Worm (Caenorhabditis elegans) whole organism, mixed stage, embryonic: ENCODE measurements around the gene spot-1.

Experiments used
- M03D4.4 ChIP-seq: sonication (generic microtip); optimal IDR thresholded peaks from 2 replicates; lab custom pipeline; 2017; ENCODE audit warnings: mild to moderate bottlenecking, missing genetic modification characterization, missing compliant biosample characterization
- bed-3 ChIP-seq: fragments of 200-800 bp; sonication (Bioruptor generic); optimal IDR thresholded peaks from 3 replicates; lab custom pipeline; 2018; ENCODE audit warnings: mild to moderate bottlenecking, missing genetic modification characterization, moderate library complexity, missing compliant biosample characterization
- blmp-1 ChIP-seq: fragments of 150-350 bp; optimal IDR thresholded peaks from 2 replicates; lab custom pipeline; 2014; ENCODE audit warnings: missing biosample characterization, missing genetic modification characterization
- ceh-39 ChIP-seq: fragments of 150-350 bp; optimal IDR thresholded peaks from 2 replicates; lab custom pipeline; 2014; ENCODE audit warnings: missing biosample characterization, missing genetic modification characterization
- ceh-43 ChIP-seq: fragments of 200-800 bp; sonication (Bioruptor generic); optimal IDR thresholded peaks from 2 replicates; lab custom pipeline; 2018; ENCODE audit warnings: mild to moderate bottlenecking, missing genetic modification characterization, moderate library complexity, missing compliant biosample characterization
- ces-1 ChIP-seq: fragments of 150-350 bp; optimal IDR thresholded peaks from 2 replicates; lab custom pipeline; 2014; ENCODE audit warnings: missing biosample characterization, missing genetic modification reagents, missing genetic modification characterization
- drap-1 ChIP-seq: fragments of 200-800 bp; sonication (Bioruptor generic); optimal IDR thresholded peaks from 3 replicates; lab custom pipeline; 2018; ENCODE audit warnings: mild to moderate bottlenecking, missing genetic modification characterization, missing compliant biosample characterization
- elt-1 ChIP-seq: sonication (generic microtip); optimal IDR thresholded peaks from 2 replicates; lab custom pipeline; 2017; ENCODE audit warnings: missing genetic modification characterization, mild to moderate bottlenecking, missing compliant biosample characterization, antibody characterized with exemption, moderate library complexity, borderline replicate concordance; ENCODE audit not compliant: insufficient read depth
- elt-3 ChIP-seq: fragments of 150-350 bp; optimal IDR thresholded peaks from 2 replicates; lab custom pipeline; 2014; ENCODE audit warnings: missing biosample characterization, missing genetic modification characterization
- ham-2 ChIP-seq: fragments of 200-800 bp; sonication (Bioruptor generic); optimal IDR thresholded peaks from 2 replicates; lab custom pipeline; 2018; ENCODE audit warnings: mild to moderate bottlenecking, missing genetic modification characterization, missing compliant biosample characterization
- hlh-1 ChIP-seq: fragments of 150-350 bp; optimal IDR thresholded peaks from 2 replicates; lab custom pipeline; 2014; ENCODE audit warnings: missing biosample characterization, missing genetic modification reagents, missing genetic modification characterization
- lin-13 ChIP-seq: fragments of 150-350 bp; optimal IDR thresholded peaks from 2 replicates; lab custom pipeline; 2014; ENCODE audit warnings: missing biosample characterization, missing genetic modification characterization
- lin-32 ChIP-seq: fragments of 200-800 bp; sonication (Bioruptor generic); optimal IDR thresholded peaks from 2 replicates; lab custom pipeline; 2018; ENCODE audit warnings: mild to moderate bottlenecking, missing genetic modification characterization, missing compliant biosample characterization
- lsy-2 ChIP-seq: fragments of 150-350 bp; optimal IDR thresholded peaks from 2 replicates; lab custom pipeline; 2014; ENCODE audit warnings: missing biosample characterization, missing genetic modification characterization
- mab-5 ChIP-seq: fragments of 150-350 bp; optimal IDR thresholded peaks from 2 replicates; lab custom pipeline; 2014; ENCODE audit warnings: missing biosample characterization, missing genetic modification characterization
- mep-1 ChIP-seq: fragments of 150-350 bp; optimal IDR thresholded peaks from 2 replicates; lab custom pipeline; 2017; ENCODE audit warnings: missing biosample characterization, missing genetic modification reagents, missing genetic modification characterization, inconsistent platforms
- mls-2 ChIP-seq: sonication (generic microtip); optimal IDR thresholded peaks from 2 replicates; lab custom pipeline; 2016; ENCODE audit warnings: mild to moderate bottlenecking, missing genetic modification characterization, moderate library complexity, missing compliant biosample characterization
- nhr-12 ChIP-seq: fragments of 150-350 bp; optimal IDR thresholded peaks from 2 replicates; lab custom pipeline; 2014; ENCODE audit warnings: missing biosample characterization, missing genetic modification characterization
- nhr-2 ChIP-seq: fragments of 150-350 bp; optimal IDR thresholded peaks from 2 replicates; lab custom pipeline; 2014; ENCODE audit warnings: missing biosample characterization, missing genetic modification characterization
- nhr-237 ChIP-seq: fragments of 150-350 bp; optimal IDR thresholded peaks from 2 replicates; lab custom pipeline; 2014; ENCODE audit warnings: missing biosample characterization, missing genetic modification characterization
- nhr-28 ChIP-seq: fragments of 150-350 bp; optimal IDR thresholded peaks from 2 replicates; lab custom pipeline; 2014; ENCODE audit warnings: missing biosample characterization, missing genetic modification characterization
- nhr-76 ChIP-seq: sonication (generic microtip); optimal IDR thresholded peaks from 2 replicates; lab custom pipeline; 2017; ENCODE audit warnings: missing biosample characterization, missing genetic modification characterization
- pha-4 ChIP-seq: fragments of 150-350 bp; optimal IDR thresholded peaks from 2 replicates; lab custom pipeline; 2018; ENCODE audit warnings: missing biosample characterization, missing genetic modification reagents, missing genetic modification characterization
- sem-2 ChIP-seq: fragments of 200-800 bp; sonication (Bioruptor generic); optimal IDR thresholded peaks from 2 replicates; lab custom pipeline; 2018; ENCODE audit warnings: mild to moderate bottlenecking, missing genetic modification characterization, missing compliant biosample characterization
- unc-120 ChIP-seq: sonication (generic microtip); optimal IDR thresholded peaks from 2 replicates; lab custom pipeline; 2017; ENCODE audit warnings: missing genetic modification characterization, missing compliant biosample characterization; ENCODE audit not compliant: poor library complexity, severe bottlenecking
- unc-39 ChIP-seq: fragments of 150-350 bp; optimal IDR thresholded peaks from 2 replicates; lab custom pipeline; 2014; ENCODE audit warnings: missing biosample characterization, missing genetic modification characterization
- unc-62 ChIP-seq: fragments of 150-350 bp; optimal IDR thresholded peaks from 2 replicates; lab custom pipeline; 2014; ENCODE audit warnings: missing biosample characterization, missing genetic modification reagents, missing genetic modification characterization
- zip-8 ChIP-seq: fragments of 150-350 bp; optimal IDR thresholded peaks from 2 replicates; lab custom pipeline; 2014; ENCODE audit warnings: missing biosample characterization, missing genetic modification characterization
- ztf-11 ChIP-seq: fragments of 150-350 bp; optimal IDR thresholded peaks from 2 replicates; lab custom pipeline; 2014; ENCODE audit warnings: missing biosample characterization, missing genetic modification characterization

Gene spot-1

DNA sequence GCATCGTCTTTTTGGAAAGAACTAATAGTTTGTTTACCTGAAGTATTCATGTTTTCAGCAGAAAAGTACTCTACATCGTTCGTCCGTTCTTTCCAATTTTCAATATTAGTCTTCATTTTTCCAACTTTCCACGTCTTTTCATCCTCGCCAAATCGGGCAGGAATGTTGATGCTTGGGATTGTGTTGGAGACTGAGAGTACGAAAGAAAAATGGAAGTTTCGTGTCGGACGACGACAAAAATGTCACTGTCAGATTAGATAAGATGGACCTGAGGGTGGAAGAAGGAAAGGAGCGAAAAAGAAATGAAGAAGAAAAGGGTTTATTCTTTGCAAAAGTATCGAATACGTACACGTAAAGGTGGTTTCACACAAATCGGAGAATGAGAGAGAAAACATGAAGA is 21.0 kb upstream of the spot-1 start:
- no peak for TF ChIP-seq nhr-76 (tag; lab: Kevin White, UChicago)
- no peak for TF ChIP-seq nhr-12 (tag; lab: Kevin White, UChicago)
- no peak for TF ChIP-seq bed-3 (GFP tag; lab: Kevin White, UChicago)
- TF ChIP-seq elt-1 (tag; lab: Kevin White, UChicago) = no peak
- TF ChIP-seq mab-5 (tag; lab: Kevin White, UChicago) = no peak
- TF ChIP-seq mep-1 (tag; lab: Kevin White, UChicago) = no peak
- TF ChIP-seq nhr-2 (tag; lab: Kevin White, UChicago) = no peak
- no peak for TF ChIP-seq sem-2 (GFP tag; lab: Kevin White, UChicago)
- no peak for TF ChIP-seq lsy-2
- TF ChIP-seq mls-2 (tag; lab: Kevin White, UChicago) = no peak
- TF ChIP-seq blmp-1 = no peak
- no peak for TF ChIP-seq unc-120 (tag; lab: Kevin White, UChicago)
- TF ChIP-seq ham-2 (GFP tag; lab: Kevin White, UChicago) = no peak
- no peak for TF ChIP-seq ceh-39 (tag; lab: Kevin White, UChicago)
- no peak for TF ChIP-seq nhr-237
- no peak for TF ChIP-seq drap-1 (GFP tag; lab: Kevin White, UChicago)
- TF ChIP-seq ceh-43 (GFP tag; lab: Kevin White, UChicago) = no peak

DNA sequence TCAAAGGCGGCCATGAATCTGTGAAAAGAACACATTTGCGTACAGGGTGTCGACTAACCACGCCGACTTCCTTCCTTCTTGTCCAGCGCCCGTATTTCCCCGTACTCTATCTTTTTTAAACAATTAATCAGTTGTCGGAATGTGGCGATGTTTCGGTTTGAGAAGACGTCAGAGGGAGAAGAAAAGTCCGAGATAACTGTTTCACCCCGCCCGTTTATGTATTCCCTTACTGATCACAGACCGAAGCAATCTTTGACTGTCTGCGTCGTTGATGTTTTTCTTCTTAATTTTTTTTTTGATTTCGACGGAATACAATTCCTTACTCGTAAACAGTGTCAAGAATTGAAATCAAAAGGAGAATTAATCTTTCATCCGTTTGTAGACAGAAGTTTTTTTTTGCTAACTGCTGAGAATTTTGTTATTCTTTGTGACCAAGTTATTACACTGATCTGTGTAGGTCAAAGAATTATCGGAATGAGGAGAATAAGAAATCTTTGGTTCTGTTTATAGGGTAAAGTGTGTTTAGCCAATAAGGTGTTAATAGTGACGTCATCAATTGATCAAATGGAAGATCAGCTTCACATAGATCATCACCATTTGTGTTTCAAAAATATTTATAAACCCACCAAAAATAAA is 20.1 kb upstream of the spot-1 start:
- no peak for TF ChIP-seq mls-2 (tag; lab: Kevin White, UChicago)
- TF ChIP-seq, all 35 proteins: peak for 0

DNA sequence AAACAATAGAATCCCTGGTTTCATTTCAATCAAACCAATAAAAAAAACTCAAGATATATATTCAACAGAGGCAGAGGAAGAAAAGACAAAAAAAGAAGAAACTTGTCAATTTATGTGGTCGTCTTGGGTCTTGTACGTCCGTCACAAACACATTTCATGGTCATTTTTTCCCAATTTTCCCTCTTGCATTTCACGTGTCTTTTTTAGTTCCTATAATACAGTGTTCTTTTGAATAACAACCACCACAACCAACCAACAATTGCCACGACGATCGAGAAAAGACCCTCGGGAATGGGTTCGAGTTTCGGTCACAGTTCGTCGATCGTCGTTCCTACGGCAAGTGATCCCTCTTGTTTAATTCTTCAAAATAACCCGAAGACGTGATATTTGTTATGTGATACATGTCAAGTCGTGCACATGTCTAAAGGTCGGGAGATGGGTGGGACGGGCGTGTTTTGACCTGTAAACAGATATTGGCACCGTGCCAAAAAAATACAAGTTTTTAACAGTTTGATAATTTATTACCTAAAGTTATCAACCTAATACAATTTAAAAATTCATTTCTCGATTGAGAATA is 19.1 kb upstream of the spot-1 start:
- no peak for TF ChIP-seq nhr-237
- TF ChIP-seq elt-3 = no peak
- TF ChIP-seq mep-1 (tag; lab: Kevin White, UChicago) = no peak
- no peak for TF ChIP-seq elt-1 (tag; lab: Kevin White, UChicago)
- TF ChIP-seq nhr-76 (tag; lab: Kevin White, UChicago) = no peak
- no peak for TF ChIP-seq ceh-43 (GFP tag; lab: Kevin White, UChicago)
- TF ChIP-seq sem-2 (GFP tag; lab: Kevin White, UChicago) = no peak
- no peak for TF ChIP-seq nhr-12 (tag; lab: Kevin White, UChicago)
- TF ChIP-seq mls-2 (tag; lab: Kevin White, UChicago) = no peak
- no peak for TF ChIP-seq ztf-11 (tag; lab: Kevin White, UChicago)
- TF ChIP-seq M03D4.4 (tag; lab: Kevin White, UChicago) = no peak
- TF ChIP-seq hlh-1 (tag; lab: Kevin White, UChicago) = no peak
- TF ChIP-seq mab-5 (tag; lab: Kevin White, UChicago) = no peak
- TF ChIP-seq lin-32 (GFP tag; lab: Kevin White, UChicago) = no peak

DNA sequence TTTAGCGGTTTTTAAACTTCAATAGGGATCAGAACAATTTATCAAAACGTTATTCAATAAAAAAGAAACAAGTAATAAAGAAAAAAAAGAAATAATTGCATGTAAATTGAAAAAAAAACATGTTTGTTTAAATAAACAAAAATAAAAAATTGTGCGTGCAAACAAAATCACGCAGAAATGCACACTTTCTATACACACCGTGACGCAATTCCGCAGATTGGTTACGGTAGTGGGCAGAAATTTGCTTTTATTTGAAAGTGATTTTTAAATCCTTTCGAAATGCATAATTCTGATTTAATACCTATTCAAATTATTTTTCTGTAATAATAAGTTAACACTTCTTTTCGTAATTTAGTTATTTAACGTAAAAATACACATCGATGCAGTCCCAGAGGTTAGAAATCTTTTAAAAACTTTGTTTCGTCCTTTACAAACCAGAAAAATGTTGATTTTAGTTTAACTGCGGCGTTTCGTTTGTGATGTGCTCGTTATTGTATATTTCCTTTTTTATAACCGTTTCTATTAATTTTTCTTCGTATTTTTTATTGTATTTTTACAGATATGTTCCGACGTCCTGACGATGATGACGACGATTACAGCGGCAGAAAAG is 16.1 kb upstream of the spot-1 start, which contains the start of gene cwf-19L2:
Gene cwf-19L2 (plus strand): TSS at position 560 of the 610 bp plus-strand sequence.
- no peak for TF ChIP-seq nhr-76 (tag; lab: Kevin White, UChicago)
- peak; percentile 89 for TF ChIP-seq lsy-2
- TF ChIP-seq unc-62 = no peak
- TF ChIP-seq, all 35 proteins: peak for 1

DNA sequence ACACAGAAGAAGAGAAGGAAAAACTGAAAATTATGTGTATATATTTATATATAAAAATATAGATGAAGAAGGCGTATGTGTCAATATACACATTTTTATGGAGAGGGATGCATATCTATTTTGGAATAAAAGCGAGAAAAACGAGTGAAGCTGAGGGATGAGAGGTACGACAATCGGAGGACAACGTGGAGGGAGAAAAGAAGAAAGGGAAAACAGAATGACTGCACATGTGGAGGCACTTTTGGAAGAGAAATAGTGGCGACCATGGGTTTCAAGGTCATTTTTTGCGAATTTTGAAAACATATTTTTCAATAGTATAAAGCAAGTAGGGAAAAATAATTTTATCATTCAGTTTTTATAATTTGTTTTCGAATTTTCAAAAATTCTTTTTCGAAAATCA is 15.5 kb upstream of the spot-1 start:
- TF ChIP-seq mls-2 (tag; lab: Kevin White, UChicago) = no peak
- peak; percentile 59 for TF ChIP-seq blmp-1

DNA sequence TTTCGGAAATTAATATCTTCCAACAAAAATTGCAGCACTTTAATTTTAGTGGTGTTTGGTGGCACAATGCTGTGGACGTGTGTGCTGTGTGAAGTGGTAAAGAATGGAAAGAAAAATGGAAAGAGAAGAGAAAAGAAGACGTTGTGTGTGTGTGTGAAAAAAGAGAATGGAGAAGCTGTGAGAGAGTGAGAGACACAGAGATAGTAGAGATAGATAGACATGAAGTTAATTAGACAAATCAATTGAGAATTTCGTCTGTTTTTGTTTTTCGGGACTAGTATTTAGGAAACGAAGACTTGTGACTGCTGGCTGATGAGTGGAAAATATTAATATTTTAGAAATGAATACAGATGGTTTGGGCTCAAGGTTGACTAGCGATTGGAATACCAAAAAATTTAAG is 14.1 kb upstream of the spot-1 start:
- TF ChIP-seq mab-5 (tag; lab: Kevin White, UChicago) (no peak), sem-2 (GFP tag; lab: Kevin White, UChicago) (no peak), elt-3 (no peak), ces-1 (GFP tag; lab: Kevin White, UChicago) (peak; percentile 70), hlh-1 (tag; lab: Kevin White, UChicago) (no peak)

DNA sequence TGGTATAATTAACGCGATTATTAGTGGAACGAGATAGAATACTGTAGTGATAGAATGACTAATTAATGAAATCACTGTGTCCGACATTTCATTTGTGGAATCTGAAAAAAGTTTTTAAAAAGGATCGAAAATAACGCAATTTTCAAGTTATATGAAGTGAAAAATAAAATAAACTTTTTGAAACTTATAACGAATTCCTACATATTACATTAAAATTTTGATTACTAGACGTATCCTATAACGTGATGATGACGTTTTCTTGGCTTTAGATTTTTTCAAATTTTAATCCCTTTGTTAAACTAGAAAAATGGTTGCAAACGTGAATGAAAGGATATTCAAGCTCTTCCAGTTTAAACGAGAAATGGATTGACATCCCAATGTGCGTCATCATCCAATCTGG is 13.4 kb upstream of the spot-1 start, which contains the start of gene algn-11:
Gene algn-11 (minus strand): TSS at position 101 of the 400 bp plus-strand sequence.
- TF ChIP-seq hlh-1 (tag; lab: Kevin White, UChicago) (no peak), nhr-28 (tag; lab: Kevin White, UChicago) (no peak), mab-5 (tag; lab: Kevin White, UChicago) (no peak), ham-2 (GFP tag; lab: Kevin White, UChicago) (no peak), zip-8 (tag; lab: Kevin White, UChicago) (no peak), ces-1 (GFP tag; lab: Kevin White, UChicago) (no peak), unc-39 (tag; lab: Kevin White, UChicago) (no peak), pha-4 (tag; lab: Kevin White, UChicago) (no peak), ztf-11 (tag; lab: Kevin White, UChicago) (no peak), lin-32 (GFP tag; lab: Kevin White, UChicago) (no peak), ceh-39 (tag; lab: Kevin White, UChicago) (no peak), unc-120 (tag; lab: Kevin White, UChicago) (no peak), lin-13 (no peak)
